Worm (Caenorhabditis elegans): ENCODE measurements around the gene grsp-1.

grsp-1 gene

ce11 chrV:19609194-19609593 is at the start of gene grsp-1:
Gene grsp-1 (plus strand): TSS chrV:19609494.
- TF ChIP-seq daf-12 (tag; optimal IDR thresholded peaks at IDR 0.05) (no peak), hif-1 (tag; optimal IDR thresholded peaks at IDR 0.05) (no peak), egl-43 (GFP tag; IDR thresholded peaks at IDR 0.05) (no peak), unc-130 (GFP tag; optimal IDR thresholded peaks at IDR 0.05) (no peak), fkh-10 (GFP tag; optimal IDR thresholded peaks at IDR 0.05) (no peak), ceh-28 (tag; optimal IDR thresholded peaks at IDR 0.05) (no peak), rbr-2 (tag; optimal IDR thresholded peaks at IDR 0.05) (no peak), nhr-41 (GFP tag; IDR thresholded peaks at IDR 0.05) (no peak), gei-8 (GFP tag; optimal IDR thresholded peaks at IDR 0.05) (no peak), ctbp-1 (GFP tag; IDR thresholded peaks at IDR 0.05) (no peak), lim-7 (GFP tag; IDR thresholded peaks at IDR 0.05) (no peak), Y105C5A.15 (GFP tag; IDR thresholded peaks at IDR 0.05) (no peak), nhr-10 (tag; optimal IDR thresholded peaks at IDR 0.05) (no peak), nhr-76 (tag; optimal IDR thresholded peaks at IDR 0.05) (no peak), ztf-11 (tag; optimal IDR thresholded peaks at IDR 0.05) (no peak), vab-7 (GFP tag; IDR thresholded peaks at IDR 0.05) (no peak), spr-1 (tag; optimal IDR thresholded peaks at IDR 0.05) (no peak), zip-11 (GFP tag; IDR thresholded peaks at IDR 0.05) (no peak), ZK337.2 (GFP tag; IDR thresholded peaks at IDR 0.05) (no peak), Y5F2A.4 (GFP tag; optimal IDR thresholded peaks at IDR 0.05) (no peak)

ce11 chrV:19565082-19565481 is 44.2 kb upstream of the grsp-1 start, which contains the start of gene kcnl-1:
Gene kcnl-1 (plus strand): TSS chrV:19565382.
- no peak for TF ChIP-seq ceh-20 (GFP tag; IDR thresholded peaks at IDR 0.05)
- TF ChIP-seq hlh-11 (tag; optimal IDR thresholded peaks at IDR 0.05) = no peak
- TF ChIP-seq ceh-44 (GFP tag; IDR thresholded peaks at IDR 0.05) = no peak
- no peak for TF ChIP-seq F49E8.2 (tag; optimal IDR thresholded peaks at IDR 0.05; ENCODE audit: borderline replicate concordance)
- no peak for TF ChIP-seq T26A8.4 (GFP tag; IDR thresholded peaks at IDR 0.05)
- no peak for TF ChIP-seq zip-11 (GFP tag; IDR thresholded peaks at IDR 0.05)
- TF ChIP-seq saeg-2 (GFP tag; IDR thresholded peaks at IDR 0.05) = no peak
- no peak for TF ChIP-seq ztf-7 (tag; optimal IDR thresholded peaks at IDR 0.05)
- no peak for TF ChIP-seq F44E2.7 (GFP tag; IDR thresholded peaks at IDR 0.05)
- TF ChIP-seq arid-1 (GFP tag; conservative IDR thresholded peaks at IDR 0.05) = no peak
- no peak for TF ChIP-seq F10B5.3 (tag; optimal IDR thresholded peaks at IDR 0.05)
- TF ChIP-seq zip-2 (tag; optimal IDR thresholded peaks at IDR 0.05) = no peak
- no peak for TF ChIP-seq mdl-1 (tag; optimal IDR thresholded peaks at IDR 0.05)
- no peak for TF ChIP-seq skn-1 (tag; optimal IDR thresholded peaks at IDR 0.05)
- no peak for TF ChIP-seq set-16 (GFP tag; IDR thresholded peaks at IDR 0.05)
- TF ChIP-seq duxl-1 (tag; optimal IDR thresholded peaks at IDR 0.05; ENCODE audit: poor library complexity) = no peak
- no peak for TF ChIP-seq nhr-41 (GFP tag; IDR thresholded peaks at IDR 0.05)
- no peak for TF ChIP-seq ceh-62 (tag; optimal IDR thresholded peaks at IDR 0.05)
- TF ChIP-seq lir-3 (tag; optimal IDR thresholded peaks at IDR 0.05) = no peak

ce11 chrV:19570102-19570501 is 39.2 kb upstream of the grsp-1 start:
- TF ChIP-seq lin-1 (GFP tag; IDR thresholded peaks at IDR 0.05) (no peak), unc-39 (tag; optimal IDR thresholded peaks at IDR 0.05) (no peak), lin-38 (GFP tag; IDR thresholded peaks at IDR 0.05) (no peak), duxl-1 (tag; optimal IDR thresholded peaks at IDR 0.05; ENCODE audit: poor library complexity) (no peak)

All from whole organism, L4 larva.